Fruit fly (Drosophila melanogaster) whole organism: ENCODE measurements around the gene CG13685.
A peak's percentile ranks its signal among the peaks of the same experiment; 100 is the strongest.

ENCODE experiments used
- CG8478 ChIP-seq: fragments of >200 bp; optimal IDR thresholded peaks from 2 replicates; lab custom pipeline; 2018; ENCODE audit warnings: inconsistent platforms
- Dll ChIP-seq: fragments of >200 bp; optimal IDR thresholded peaks from 2 replicates; lab custom pipeline; 2017
- EcR ChIP-seq, 2 experiments: fragments of >200 bp; optimal IDR thresholded peaks; 2 replicates each; lab custom pipeline; 2017; ENCODE audit warnings: missing biosample characterization in 2 of 2, missing genetic modification characterization in 2 of 2, missing genetic modification reagents in 2 of 2
- pan ChIP-seq: fragments of >200 bp; optimal IDR thresholded peaks from 2 replicates; lab custom pipeline; 2017
- psq ChIP-seq: fragments of >200 bp; optimal IDR thresholded peaks from 2 replicates; lab custom pipeline; 2017
- usp ChIP-seq: fragments of >200 bp; optimal IDR thresholded peaks from 2 replicates; lab custom pipeline; 2017; ENCODE audit warnings: missing biosample characterization, missing genetic modification characterization, mixed read lengths

The CG13685 gene

DNA sequence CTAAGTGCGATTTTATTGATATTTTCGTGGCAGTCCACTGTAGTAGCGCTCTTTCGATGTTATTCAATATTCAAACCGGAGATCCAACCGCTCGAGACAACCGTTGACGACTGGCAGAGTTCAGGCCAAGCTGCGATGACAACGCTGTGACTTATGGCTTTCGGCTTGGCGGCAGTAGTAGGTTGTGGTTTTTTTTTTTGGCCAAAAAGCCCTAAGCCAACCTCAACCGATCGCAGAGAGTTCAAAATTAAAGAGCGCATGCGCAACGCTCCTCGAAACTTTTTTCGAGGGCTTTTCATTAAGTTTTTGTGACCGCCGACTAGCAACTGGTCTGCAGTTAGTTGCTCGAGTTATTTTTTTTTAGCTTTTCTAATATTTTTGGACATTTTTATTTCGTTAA is 4.2 kb upstream of the CG13685 start, which contains the start of gene Snmp2:
Snmp2 (minus strand) TSS at position 101 of the 400 bp plus-strand sequence.
- no peak for TF ChIP-seq pan (lab: Kevin White, UChicago)
- TF ChIP-seq CG8478 (lab: Kevin White, UChicago), result no peak
- TF ChIP-seq usp, result no peak
- TF ChIP-seq EcR (GFP tag; optimal IDR thresholded peaks at IDR 0.05; lab: Kevin White, UChicago), result no peak
- TF ChIP-seq Dll (lab: Kevin White, UChicago), result no peak
- TF ChIP-seq psq (lab: Kevin White, UChicago), result no peak

dm6 chr3L:7743741-7744140 is 3.4 kb upstream of the CG13685 start:
- TF ChIP-seq psq (lab: Kevin White, UChicago) (no peak), EcR (GFP tag; optimal IDR thresholded peaks at IDR 0.05; lab: Kevin White, UChicago) (no peak), CG8478 (lab: Kevin White, UChicago) (no peak), pan (lab: Kevin White, UChicago) (no peak), Dll (lab: Kevin White, UChicago) (no peak), usp (no peak)

dm6 chr3L:7754109-7754508 is 7.0 kb downstream of the CG13685 start, which contains the start of gene CG7409:
Gene CG7409 (plus strand): TSS chr3L:7754409.
- TF ChIP-seq CG8478 (lab: Kevin White, UChicago) (no peak), EcR (GFP tag; optimal IDR thresholded peaks at IDR 0.05; lab: Kevin White, UChicago) (no peak), psq (lab: Kevin White, UChicago) (no peak), pan (lab: Kevin White, UChicago) (no peak), usp (no peak), Dll (lab: Kevin White, UChicago) (no peak)

- TF ChIP-seq pan (lab: Kevin White, UChicago) (no peak), EcR (GFP tag; optimal IDR thresholded peaks at IDR 0.05; lab: Kevin White, UChicago) (no peak), CG8478 (lab: Kevin White, UChicago) (no peak), psq (lab: Kevin White, UChicago) (no peak), Dll (lab: Kevin White, UChicago) (no peak), usp (no peak)
Observed at dm6 chr3L:7759835-7760780, 13.0 kb downstream of the CG13685 start, which contains the start of gene Hn. Gene Hn (plus strand): TSS chr3L:7760453.

DNA sequence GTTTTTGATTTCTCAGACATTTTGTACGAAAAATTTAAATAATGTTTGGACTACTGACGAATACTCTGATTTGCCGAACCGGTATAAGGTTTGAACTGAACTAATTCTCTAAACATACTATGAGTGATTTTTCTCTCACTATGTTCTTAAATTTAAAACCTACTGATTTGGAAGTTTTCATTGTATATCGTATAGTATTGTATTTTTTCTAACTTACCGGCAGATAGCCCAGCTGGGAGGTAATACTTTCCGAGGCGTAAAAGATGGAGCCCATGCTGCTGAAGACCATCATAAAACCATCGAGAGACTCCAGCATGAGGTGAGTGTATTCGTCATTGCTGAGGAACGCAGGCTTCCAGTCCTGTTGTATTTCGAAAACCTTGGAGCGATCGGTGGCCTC is 21.1 kb downstream of the CG13685 start, which contains the start of gene CG32371:
CG32371 (minus strand) TSS at position 101 of the 400 bp plus-strand sequence.
- TF ChIP-seq psq (lab: Kevin White, UChicago) (no peak), Dll (lab: Kevin White, UChicago) (no peak), EcR (GFP tag; optimal IDR thresholded peaks at IDR 0.05; lab: Kevin White, UChicago) (no peak)

DNA sequence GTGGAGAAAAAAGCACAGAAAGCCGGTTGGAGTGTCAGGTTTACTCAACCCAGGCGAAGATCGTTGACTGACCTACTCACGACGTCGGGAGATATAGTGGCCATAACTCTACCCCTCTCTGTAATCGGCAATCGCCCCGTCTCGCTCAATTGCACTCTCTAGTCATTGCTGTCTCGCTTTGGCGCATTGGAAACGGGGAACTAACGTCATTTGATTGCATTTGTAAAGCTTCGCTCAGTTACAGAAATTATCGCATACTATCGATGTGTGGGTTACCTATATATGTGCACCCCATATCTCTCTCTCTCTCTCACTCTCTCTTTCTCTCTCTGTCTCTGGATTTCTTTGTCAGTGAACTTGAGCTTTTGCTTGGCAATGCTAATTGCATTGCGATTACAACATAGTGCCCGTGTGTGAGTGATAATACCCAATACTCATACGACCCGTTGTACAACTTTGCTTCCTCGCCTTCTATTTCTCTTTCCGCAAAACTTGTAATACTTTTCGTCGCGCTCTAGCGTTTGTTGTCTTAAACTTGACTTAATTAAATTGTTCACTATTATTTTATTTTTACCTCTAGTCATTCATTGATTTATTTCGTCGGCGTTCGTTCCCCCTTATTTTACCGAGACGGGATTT is 25.1 kb downstream of the CG13685 start:
- TF ChIP-seq psq (lab: Kevin White, UChicago) (no peak), EcR (GFP tag; optimal IDR thresholded peaks at IDR 0.05; lab: Kevin White, UChicago) (peak in 1 of 2 experiments; percentile 7)

DNA sequence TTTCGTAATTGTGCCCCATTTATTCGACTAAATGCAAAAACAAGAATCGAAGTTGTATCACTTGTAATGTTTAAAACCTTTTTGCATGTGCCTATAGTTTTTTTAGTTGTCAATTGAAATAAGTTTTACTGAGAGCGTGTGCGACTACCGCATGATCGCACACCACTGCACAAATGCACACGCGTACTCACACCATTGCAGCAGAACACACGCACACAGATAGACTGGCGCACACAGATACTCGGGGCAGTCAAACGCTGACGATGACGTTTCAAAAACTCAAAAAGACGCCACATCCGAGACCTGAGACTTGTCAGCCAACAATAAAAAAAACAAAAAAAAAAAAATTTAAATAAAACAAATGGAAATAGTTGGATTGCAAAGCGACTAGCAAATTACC is 26.4 kb downstream of the CG13685 start:
- TF ChIP-seq CG8478 (lab: Kevin White, UChicago), result no peak
- TF ChIP-seq pan (lab: Kevin White, UChicago), result no peak
- TF ChIP-seq psq (lab: Kevin White, UChicago), result no peak
- TF ChIP-seq Dll (lab: Kevin White, UChicago), result no peak
- no peak for TF ChIP-seq usp
- TF ChIP-seq EcR (GFP tag; optimal IDR thresholded peaks at IDR 0.05; lab: Kevin White, UChicago), result no peak

DNA sequence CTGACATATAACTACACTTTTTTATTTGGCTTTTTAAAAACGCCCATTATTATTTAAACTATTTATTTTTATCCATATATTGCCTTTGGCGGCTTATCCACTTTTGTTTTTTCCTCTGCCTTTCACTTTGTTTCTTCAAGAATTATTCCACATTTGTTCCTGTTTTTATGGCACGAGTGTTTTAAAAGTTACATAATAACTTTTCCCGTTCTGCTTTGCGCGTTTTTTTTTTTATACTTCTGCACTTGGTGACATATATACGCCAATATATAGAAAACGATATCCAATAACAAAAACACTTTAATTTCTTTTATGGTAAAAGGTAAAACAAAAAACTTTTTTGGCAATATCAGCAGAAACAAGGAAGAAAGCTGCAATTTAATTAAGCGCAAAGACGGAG is 27.6 kb downstream of the CG13685 start:
- TF ChIP-seq EcR (GFP tag; optimal IDR thresholded peaks at IDR 0.05; lab: Kevin White, UChicago), result no peak
- TF ChIP-seq Dll (lab: Kevin White, UChicago), result no peak
- TF ChIP-seq usp, result no peak
- no peak for TF ChIP-seq CG8478 (lab: Kevin White, UChicago)

DNA sequence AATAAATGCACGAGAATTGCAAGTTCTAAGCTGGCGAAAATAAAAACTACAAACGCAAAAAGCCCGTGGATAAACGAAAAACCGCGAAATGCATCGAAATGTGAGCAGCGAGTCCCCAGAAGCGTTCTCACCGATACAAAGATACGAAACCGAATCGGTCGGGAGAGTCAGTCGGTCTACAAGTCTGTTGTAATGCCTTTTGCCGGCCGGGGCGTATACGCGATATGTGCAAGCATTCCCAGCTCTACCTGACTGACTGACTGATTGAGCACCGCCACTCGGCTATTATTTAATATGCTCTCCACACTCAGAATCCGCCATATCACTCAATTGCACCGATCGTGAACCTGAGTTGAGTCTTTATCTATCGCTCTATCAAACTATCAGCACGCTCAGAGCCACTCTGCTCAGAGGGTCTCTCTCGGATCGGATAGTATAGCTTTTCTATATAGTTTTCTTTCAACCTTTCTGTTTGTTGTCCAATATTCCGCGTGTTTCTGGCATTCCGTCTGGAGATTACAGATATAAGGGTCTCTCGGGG is 28.3 kb downstream of the CG13685 start, which contains the start of gene Clk:
Clk (minus strand) TSS at position 239 of the 541 bp plus-strand sequence.
- TF ChIP-seq EcR (GFP tag; optimal IDR thresholded peaks at IDR 0.05; lab: Kevin White, UChicago), result no peak
- TF ChIP-seq Dll (lab: Kevin White, UChicago), result no peak

- no peak for TF ChIP-seq EcR (GFP tag; optimal IDR thresholded peaks at IDR 0.05; lab: Kevin White, UChicago)
- TF ChIP-seq pan (lab: Kevin White, UChicago), result peak; percentile 47
Observed at dm6 chr3L:7781353-7782050, 34.4 kb downstream of the CG13685 start.

DNA sequence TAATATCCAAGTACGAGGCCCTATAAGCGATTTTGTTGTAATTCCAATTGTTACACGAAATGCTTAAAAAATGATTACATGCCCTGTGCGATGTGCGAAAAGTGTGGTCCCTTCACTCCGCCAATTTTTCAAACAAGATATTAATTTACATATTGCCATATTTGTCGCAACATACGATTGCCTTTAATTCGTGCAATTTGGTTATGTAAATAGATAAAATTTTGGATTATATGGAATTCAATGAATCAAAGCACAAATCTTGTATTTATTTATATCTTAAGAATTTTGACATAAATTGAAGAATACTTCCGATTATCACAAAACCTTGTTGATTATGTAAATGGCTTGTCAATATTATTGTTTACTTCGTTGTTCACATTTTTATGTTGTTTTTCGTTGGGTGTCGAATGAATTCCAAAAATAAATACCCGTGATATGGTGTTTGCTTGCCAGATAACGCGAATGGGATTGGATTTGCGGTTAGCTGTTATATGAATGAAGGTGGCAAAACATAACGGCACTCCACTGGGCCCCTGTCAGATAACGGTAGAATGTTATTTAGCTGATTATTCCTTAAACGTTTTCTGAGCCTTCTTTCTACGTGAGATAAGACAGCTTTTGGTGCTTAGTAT is 35.0 kb downstream of the CG13685 start:
- TF ChIP-seq Dll (lab: Kevin White, UChicago) (no peak), EcR (GFP tag; optimal IDR thresholded peaks at IDR 0.05; lab: Kevin White, UChicago) (no peak), pan (lab: Kevin White, UChicago) (no peak), usp (no peak), psq (lab: Kevin White, UChicago) (no peak), CG8478 (lab: Kevin White, UChicago) (no peak)
